Worm (Caenorhabditis elegans) whole organism, L4/young adult: ENCODE results near the gene smf-2.

Experiments
- W03F9.2 ChIP-seq: fragments of 150-350 bp; optimal IDR thresholded peaks from 2 replicates; lab custom pipeline; 2014; ENCODE audit warnings: missing biosample characterization, missing genetic modification characterization
- dao-5 ChIP-seq: sonication (generic microtip); optimal IDR thresholded peaks from 2 replicates; lab custom pipeline; 2016; ENCODE audit warnings: missing genotype, missing genetic modification characterization, moderate library complexity, missing compliant biosample characterization
- him-1 ChIP-seq: sonication (generic microtip); optimal IDR thresholded peaks from 2 replicates; lab custom pipeline; 2016; ENCODE audit warnings: missing genotype, missing genetic modification reagents, missing genetic modification characterization, missing compliant biosample characterization

smf-2 gene

ce11 chrX:6672519-6672918 lies 46.0 kb downstream of the smf-2 start, which contains the start of gene col-172:
Gene col-172, plus strand, starts transcription at chrX:6672819.
- no peak for TF ChIP-seq him-1
- no peak for TF ChIP-seq dao-5 (tag; lab: Kevin White, UChicago)
- no peak for TF ChIP-seq W03F9.2 (tag; lab: Kevin White, UChicago)

ce11 chrX:6671717-6672116 lies 46.8 kb downstream of the smf-2 start:
- TF ChIP-seq him-1 (no peak), W03F9.2 (tag; lab: Kevin White, UChicago) (no peak), dao-5 (tag; lab: Kevin White, UChicago) (no peak)

DNA sequence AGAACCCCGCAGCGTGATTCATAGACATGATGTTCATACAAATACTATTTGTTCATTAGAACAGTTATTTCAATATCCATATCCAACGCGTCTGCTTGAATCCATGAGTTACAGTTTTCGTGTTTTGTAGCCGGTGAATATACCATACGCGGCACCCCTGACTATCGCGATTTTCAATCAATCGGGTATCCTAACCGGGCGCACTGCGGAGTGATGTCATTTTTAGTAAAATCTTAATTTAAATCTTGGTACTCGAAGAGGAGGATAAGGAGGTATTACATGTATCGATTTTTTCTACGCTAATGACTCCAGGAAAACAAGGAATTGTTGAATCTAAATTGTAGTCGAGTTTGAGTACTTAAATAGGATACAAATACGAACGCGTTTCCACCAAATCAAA lies 49.1 kb downstream of the smf-2 start:
- no peak for TF ChIP-seq him-1

- TF ChIP-seq dao-5 (tag; lab: Kevin White, UChicago) (no peak), him-1 (no peak), W03F9.2 (tag; lab: Kevin White, UChicago) (no peak)
Observed at ce11 chrX:6668911-6669310, 49.6 kb downstream of the smf-2 start, which contains the start of gene nhr-137. Gene nhr-137, minus strand, starts transcription at chrX:6669011.

- TF ChIP-seq W03F9.2 (tag; lab: Kevin White, UChicago) (no peak), him-1 (no peak), dao-5 (tag; lab: Kevin White, UChicago) (no peak)
Observed at ce11 chrX:6667468-6667867, 51.0 kb downstream of the smf-2 start.
